Fruit fly (Drosophila melanogaster): Measurements from ENCODE around the gene CG3734.

The CG3734 gene

DNA sequence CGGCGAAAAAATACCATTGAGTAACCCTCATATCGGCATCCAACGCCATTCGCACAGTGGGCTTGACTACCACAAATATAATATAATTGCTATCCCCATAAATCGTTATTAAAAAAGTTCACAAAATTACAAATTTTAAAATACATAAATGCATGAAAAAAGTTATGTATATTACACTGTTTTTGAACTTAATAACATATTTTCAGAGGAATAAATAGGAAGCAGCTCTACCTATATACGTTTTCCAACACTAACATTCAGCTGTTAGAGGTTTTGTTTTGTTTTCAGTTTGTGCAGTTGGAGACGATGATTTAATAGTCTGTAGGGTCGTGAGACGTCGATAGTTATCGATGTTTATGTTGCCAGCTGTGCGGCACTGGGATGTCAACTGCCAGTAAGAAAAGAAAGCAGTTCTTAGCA lies 15.4 kb downstream of the CG3734 start, which contains the start of the genes Ino80 and Aptx (continued):
- TF ChIP-seq Hr39 (GFP tag; optimal IDR thresholded peaks at IDR 0.05) (peak; percentile 96), esn (GFP tag; optimal IDR thresholded peaks at IDR 0.05) (peak; percentile 95), Eip75B (GFP tag; optimal IDR thresholded peaks at IDR 0.05) (peak; percentile 94), fkh (GFP tag; optimal IDR thresholded peaks at IDR 0.05) (peak; percentile 69), achi (GFP tag; optimal IDR thresholded peaks at IDR 0.05) (peak; percentile 94), CG6163 (GFP tag; IDR thresholded peaks at IDR 0.05) (peak; percentile 89), CG8319 (GFP tag; optimal IDR thresholded peaks at IDR 0.05) (peak; percentile 70), Ets96B (tag; optimal IDR thresholded peaks at IDR 0.05) (peak; percentile 90)

- TF ChIP-seq Smox (GFP tag; optimal IDR thresholded peaks at IDR 0.05), result no peak
- peak; percentile 39 for TF ChIP-seq svp (GFP tag)
Observed at dm6 chr3R:19404296-19404695, 16.6 kb downstream of the CG3734 start.

dm6 chr3R:19406852-19407251 lies 19.2 kb downstream of the CG3734 start:
- TF ChIP-seq Hr39 (GFP tag; optimal IDR thresholded peaks at IDR 0.05) (no peak), CG6854 (GFP tag; optimal IDR thresholded peaks at IDR 0.05) (no peak), CG31627 (GFP tag; optimal IDR thresholded peaks at IDR 0.05) (no peak), Eip93F (GFP tag; optimal IDR thresholded peaks at IDR 0.05) (no peak), ss (GFP tag; optimal IDR thresholded peaks at IDR 0.05) (no peak)

dm6 chr3R:19408573-19408972 lies 20.9 kb downstream of the CG3734 start, which contains the start of gene CG11626:
Gene CG11626 (plus strand): TSS chr3R:19408873.
- TF ChIP-seq Sox15 (GFP tag; optimal IDR thresholded peaks at IDR 0.05), result no peak
- TF ChIP-seq OdsH (GFP tag; optimal IDR thresholded peaks at IDR 0.05), result no peak
- no peak for TF ChIP-seq pdm3 (GFP tag; optimal IDR thresholded peaks at IDR 0.05)
- no peak for TF ChIP-seq salr (GFP tag; optimal IDR thresholded peaks at IDR 0.05)
- TF ChIP-seq esn (GFP tag; optimal IDR thresholded peaks at IDR 0.05), result no peak
- no peak for TF ChIP-seq CG16779 (tag; optimal IDR thresholded peaks at IDR 0.05)
- TF ChIP-seq Hr38 (GFP tag; optimal IDR thresholded peaks at IDR 0.05), result no peak
- TF ChIP-seq CG3032 (tag; optimal IDR thresholded peaks at IDR 0.05), result no peak
- TF ChIP-seq Blimp-1 (GFP tag; optimal IDR thresholded peaks at IDR 0.05), result no peak

dm6 chr3R:19411371-19411770 lies 23.7 kb downstream of the CG3734 start:
- no peak for TF ChIP-seq CG6792 (GFP tag; optimal IDR thresholded peaks at IDR 0.05)
- TF ChIP-seq Sox15 (GFP tag; optimal IDR thresholded peaks at IDR 0.05), result no peak
- no peak for TF ChIP-seq spab (GFP tag; optimal IDR thresholded peaks at IDR 0.05)
- no peak for TF ChIP-seq Sox102F (GFP tag; optimal IDR thresholded peaks at IDR 0.05)
- TF ChIP-seq CG8319 (GFP tag; optimal IDR thresholded peaks at IDR 0.05), result no peak
- no peak for TF ChIP-seq Sox14 (GFP tag; optimal IDR thresholded peaks at IDR 0.05)

dm6 chr3R:19412434-19412833 lies 24.8 kb downstream of the CG3734 start, which contains the start of gene CG31221:
Gene CG31221 (plus strand): TSS chr3R:19412689.
- no peak for TF ChIP-seq CG8632 (GFP tag; optimal IDR thresholded peaks at IDR 0.05)
- no peak for TF ChIP-seq CG32006 (GFP tag; optimal IDR thresholded peaks at IDR 0.05)
- no peak for TF ChIP-seq CG6808 (GFP tag; optimal IDR thresholded peaks at IDR 0.05)
- no peak for TF ChIP-seq CG10669 (GFP tag; optimal IDR thresholded peaks at IDR 0.05)
- no peak for TF ChIP-seq Eip75B (GFP tag; optimal IDR thresholded peaks at IDR 0.05)
- no peak for TF ChIP-seq CG8119 (GFP tag; IDR thresholded peaks at IDR 0.05)
- TF ChIP-seq CG9139 (GFP tag; optimal IDR thresholded peaks at IDR 0.05), result no peak
- no peak for TF ChIP-seq CG16779 (tag; optimal IDR thresholded peaks at IDR 0.05)
- no peak for TF ChIP-seq dac (GFP tag; optimal IDR thresholded peaks at IDR 0.05)
- no peak for TF ChIP-seq fd85E (GFP tag; optimal IDR thresholded peaks at IDR 0.05)
- no peak for TF ChIP-seq CG31627 (GFP tag; optimal IDR thresholded peaks at IDR 0.05)
- no peak for TF ChIP-seq Gug (GFP tag; IDR thresholded peaks at IDR 0.05)
- no peak for TF ChIP-seq topi (GFP tag; optimal IDR thresholded peaks at IDR 0.05)
- no peak for TF ChIP-seq Met (GFP tag; optimal IDR thresholded peaks at IDR 0.05)
